Worm (Caenorhabditis elegans) whole organism, L4 larva: ENCODE data around the gene rpl-36.

Source experiments
- D1046.2 ChIP-seq: fragments of 200-800 bp; sonication (Bioruptor generic); IDR thresholded peaks from 2 replicates; pipeline ENCODE4 v1.3.6; 2022; ENCODE audit warnings: missing genetic modification characterization, missing compliant biosample characterization
- F37D6.2 ChIP-seq: sonication (generic microtip); optimal IDR thresholded peaks from 2 replicates; lab custom pipeline; 2016; ENCODE audit warnings: mild to moderate bottlenecking, missing genetic modification characterization, missing compliant biosample characterization
- T26A8.4 ChIP-seq: fragments of 200-800 bp; sonication (Bioruptor generic); IDR thresholded peaks from 2 replicates; pipeline ENCODE4 v1.3.6; 2022; ENCODE audit warnings: missing genetic modification characterization, missing compliant biosample characterization
- Y48G9A.11 ChIP-seq: fragments of 200-800 bp; sonication (Bioruptor generic); IDR thresholded peaks from 2 replicates; pipeline ENCODE4 v1.3.6; 2022; ENCODE audit warnings: missing genetic modification reagents, missing genetic modification characterization, missing compliant biosample characterization
- ZK546.5 ChIP-seq, 2 experiments: sonication (generic microtip); optimal IDR thresholded peaks; 2 replicates each; lab custom pipeline; 2017; ENCODE audit warnings: missing biosample characterization in 2 of 2, missing genetic modification characterization in 2 of 2
- ama-1 ChIP-seq: fragments of 150-350 bp; optimal IDR thresholded peaks from 2 replicates; lab custom pipeline; 2014; ENCODE audit warnings: inconsistent platforms, mixed read lengths
- ceh-20 ChIP-seq: fragments of 200-800 bp; sonication (Bioruptor generic); IDR thresholded peaks from 2 replicates; pipeline ENCODE4 v1.3.6; 2022; ENCODE audit warnings: missing genetic modification reagents, missing genetic modification characterization, missing compliant biosample characterization
- ceh-44 ChIP-seq: fragments of 200-800 bp; sonication (Bioruptor generic); IDR thresholded peaks from 2 replicates; pipeline ENCODE4 v1.3.6; 2022; ENCODE audit warnings: missing genetic modification reagents, missing genetic modification characterization, missing compliant biosample characterization
- ces-1 ChIP-seq: fragments of 150-350 bp; sonication (generic microtip); optimal IDR thresholded peaks from 4 replicates; lab custom pipeline; 2014; ENCODE audit warnings: missing biosample characterization, missing genetic modification reagents, missing genetic modification characterization
- cey-2 ChIP-seq: sonication (generic microtip); optimal IDR thresholded peaks from 3 replicates; lab custom pipeline; 2017; ENCODE audit warnings: missing genetic modification characterization, mild to moderate bottlenecking, missing compliant biosample characterization, antibody characterized with exemption, borderline replicate concordance; ENCODE audit not compliant: insufficient read depth
- ctbp-1 ChIP-seq: fragments of 200-800 bp; sonication (Bioruptor generic); IDR thresholded peaks from 2 replicates; pipeline ENCODE4 v1.3.6; 2022; ENCODE audit warnings: missing genetic modification reagents, missing genetic modification characterization, missing compliant biosample characterization
- daf-16 ChIP-seq, 3 experiments: sonication (generic microtip); optimal IDR thresholded peaks; 2 replicates each; lab custom pipeline; 2016 to 2017; ENCODE audit warnings: missing genetic modification characterization in 3 of 3, missing genetic modification reagents in 3 of 3, mild to moderate bottlenecking in 2 of 3, missing compliant biosample characterization in 2 of 3, missing biosample characterization in 1 of 3, moderate library complexity in 1 of 3
- daf-8 ChIP-seq: fragments of 200-800 bp; sonication (Bioruptor generic); IDR thresholded peaks from 2 replicates; pipeline ENCODE4 v1.3.6; 2022; ENCODE audit warnings: missing genetic modification characterization, missing compliant biosample characterization
- dmd-6 ChIP-seq: fragments of 200-800 bp; sonication (Bioruptor generic); IDR thresholded peaks from 2 replicates; pipeline ENCODE4 v1.3.6; 2022; ENCODE audit warnings: missing genetic modification reagents, missing genetic modification characterization, missing compliant biosample characterization
- dpl-1 ChIP-seq: fragments of 150-350 bp; optimal IDR thresholded peaks from 2 replicates; lab custom pipeline; 2014; ENCODE audit warnings: missing biosample characterization, missing genetic modification reagents, missing genetic modification characterization
- dve-1 ChIP-seq: sonication (generic microtip); optimal IDR thresholded peaks from 2 replicates; lab custom pipeline; 2017; ENCODE audit warnings: antibody characterized with exemption, mild to moderate bottlenecking, missing genetic modification characterization, missing compliant biosample characterization; ENCODE audit not compliant: insufficient read depth
- egl-27 ChIP-seq: sonication (generic microtip); optimal IDR thresholded peaks from 3 replicates; lab custom pipeline; 2017; ENCODE audit warnings: missing biosample characterization, missing genetic modification reagents, missing genetic modification characterization
- hif-1 ChIP-seq, 2 experiments: sonication (generic microtip); optimal IDR thresholded peaks; 2 replicates each; lab custom pipeline; 2016 to 2017; ENCODE audit warnings: missing compliant biosample characterization in 2 of 2, missing genetic modification characterization in 2 of 2, missing genetic modification reagents in 2 of 2, missing genotype in 2 of 2, mild to moderate bottlenecking in 1 of 2
- hlh-11 ChIP-seq: fragments of 200-800 bp; sonication (Bioruptor generic); optimal IDR thresholded peaks from 2 replicates; lab custom pipeline; 2018; ENCODE audit warnings: mild to moderate bottlenecking, missing genetic modification characterization, missing compliant biosample characterization
- hlh-30 ChIP-seq: sonication (generic microtip); optimal IDR thresholded peaks from 2 replicates; lab custom pipeline; 2017; ENCODE audit warnings: antibody characterized with exemption, mild to moderate bottlenecking, missing genetic modification characterization, missing compliant biosample characterization; ENCODE audit not compliant: insufficient read depth
- hmg-1.1 ChIP-seq: fragments of 200-800 bp; sonication (Bioruptor generic); IDR thresholded peaks from 2 replicates; pipeline ENCODE4 v1.3.6; 2022; ENCODE audit warnings: missing genetic modification reagents, missing genetic modification characterization, missing compliant biosample characterization
- lim-7 ChIP-seq: fragments of 200-800 bp; sonication (Bioruptor generic); IDR thresholded peaks from 2 replicates; pipeline ENCODE4 v1.3.6; 2022; ENCODE audit warnings: missing genetic modification characterization, missing compliant biosample characterization
- lin-13 ChIP-seq: fragments of 150-350 bp; optimal IDR thresholded peaks from 2 replicates; lab custom pipeline; 2014; ENCODE audit warnings: missing biosample characterization, missing genetic modification reagents, missing genetic modification characterization
- lin-38 ChIP-seq: fragments of 200-800 bp; sonication (Bioruptor generic); IDR thresholded peaks from 2 replicates; pipeline ENCODE4 v1.3.6; 2022; ENCODE audit warnings: missing genetic modification reagents, missing genetic modification characterization, missing compliant biosample characterization
- lsy-2 ChIP-seq, 2 experiments: fragments of 150-350 bp in 1 of 2; sonication (generic microtip) in 1 of 2; optimal IDR thresholded peaks; 2 replicates each; lab custom pipeline; 2014 to 2017; ENCODE audit warnings: missing biosample characterization in 2 of 2, missing genetic modification characterization in 2 of 2
- madf-5 ChIP-seq, 2 experiments: fragments of 200-800 bp; sonication (Bioruptor generic); IDR thresholded peaks; 2 replicates each; pipeline ENCODE4 v1.3.6; 2022; ENCODE audit warnings: missing compliant biosample characterization in 2 of 2, missing genetic modification characterization in 2 of 2
- mep-1 ChIP-seq: fragments of 150-350 bp; sonication (generic microtip); optimal IDR thresholded peaks from 3 replicates; lab custom pipeline; 2014; ENCODE audit warnings: missing biosample characterization, missing genetic modification characterization
- mes-2 ChIP-seq: sonication (generic microtip); optimal IDR thresholded peaks from 2 replicates; lab custom pipeline; 2016; ENCODE audit warnings: missing genotype, mild to moderate bottlenecking, missing genetic modification characterization, missing compliant biosample characterization; ENCODE audit not compliant: poor library complexity, severe bottlenecking
- nhr-102 ChIP-seq: sonication (generic microtip); optimal IDR thresholded peaks from 2 replicates; lab custom pipeline; 2016; ENCODE audit warnings: mild to moderate bottlenecking, missing genetic modification characterization, moderate library complexity, missing compliant biosample characterization
- nhr-11 ChIP-seq: fragments of 150-350 bp; optimal IDR thresholded peaks from 2 replicates; lab custom pipeline; 2014; ENCODE audit warnings: missing biosample characterization, missing genetic modification characterization
- nhr-25 ChIP-seq: sonication (generic microtip); optimal IDR thresholded peaks from 2 replicates; lab custom pipeline; 2017; ENCODE audit warnings: missing genetic modification characterization, mild to moderate bottlenecking, missing compliant biosample characterization, antibody characterized with exemption, moderate library complexity, borderline replicate concordance; ENCODE audit not compliant: insufficient read depth
- nhr-28 ChIP-seq: fragments of 150-350 bp; optimal IDR thresholded peaks from 2 replicates; lab custom pipeline; 2014; ENCODE audit warnings: missing biosample characterization, missing genetic modification characterization
- nhr-41 ChIP-seq: fragments of 200-800 bp; sonication (Bioruptor generic); IDR thresholded peaks from 2 replicates; pipeline ENCODE4 v1.3.6; 2022; ENCODE audit warnings: missing genetic modification reagents, missing genetic modification characterization, missing compliant biosample characterization
- nhr-48 ChIP-seq: sonication (generic microtip); optimal IDR thresholded peaks from 2 replicates; lab custom pipeline; 2016; ENCODE audit warnings: mild to moderate bottlenecking, missing genetic modification characterization, missing compliant biosample characterization
- nhr-6 ChIP-seq: fragments of 150-350 bp; optimal IDR thresholded peaks from 2 replicates; lab custom pipeline; 2014; ENCODE audit warnings: missing biosample characterization, missing genetic modification characterization
- nhr-77 ChIP-seq: fragments of 150-350 bp; optimal IDR thresholded peaks from 2 replicates; lab custom pipeline; 2014; ENCODE audit warnings: missing biosample characterization, missing genetic modification characterization
- pqm-1 ChIP-seq: sonication (generic microtip); optimal IDR thresholded peaks from 2 replicates; lab custom pipeline; 2017; ENCODE audit warnings: missing biosample characterization, missing genetic modification characterization
- saeg-2 ChIP-seq: fragments of 200-800 bp; sonication (Bioruptor generic); IDR thresholded peaks from 2 replicates; pipeline ENCODE4 v1.3.6; 2022; ENCODE audit warnings: missing genetic modification reagents, missing genetic modification characterization, missing compliant biosample characterization
- snpc-1.2 ChIP-seq: fragments of 200-800 bp; sonication (Bioruptor generic); IDR thresholded peaks from 2 replicates; pipeline ENCODE4 v1.3.6; 2022; ENCODE audit warnings: missing genetic modification reagents, missing genetic modification characterization, missing compliant biosample characterization
- tra-1 ChIP-seq: fragments of 200-800 bp; sonication (Bioruptor generic); IDR thresholded peaks from 2 replicates; pipeline ENCODE4 v1.3.6; 2022; ENCODE audit warnings: missing genetic modification reagents, missing genetic modification characterization, missing compliant biosample characterization
- unc-130 ChIP-seq: sonication (generic microtip); optimal IDR thresholded peaks from 2 replicates; lab custom pipeline; 2016; ENCODE audit warnings: missing genetic modification reagents, missing genetic modification characterization, missing compliant biosample characterization
- zfp-2 ChIP-seq: sonication (generic microtip); optimal IDR thresholded peaks from 2 replicates; lab custom pipeline; 2016; ENCODE audit warnings: mild to moderate bottlenecking, missing genetic modification characterization, missing compliant biosample characterization

The rpl-36 gene

DNA sequence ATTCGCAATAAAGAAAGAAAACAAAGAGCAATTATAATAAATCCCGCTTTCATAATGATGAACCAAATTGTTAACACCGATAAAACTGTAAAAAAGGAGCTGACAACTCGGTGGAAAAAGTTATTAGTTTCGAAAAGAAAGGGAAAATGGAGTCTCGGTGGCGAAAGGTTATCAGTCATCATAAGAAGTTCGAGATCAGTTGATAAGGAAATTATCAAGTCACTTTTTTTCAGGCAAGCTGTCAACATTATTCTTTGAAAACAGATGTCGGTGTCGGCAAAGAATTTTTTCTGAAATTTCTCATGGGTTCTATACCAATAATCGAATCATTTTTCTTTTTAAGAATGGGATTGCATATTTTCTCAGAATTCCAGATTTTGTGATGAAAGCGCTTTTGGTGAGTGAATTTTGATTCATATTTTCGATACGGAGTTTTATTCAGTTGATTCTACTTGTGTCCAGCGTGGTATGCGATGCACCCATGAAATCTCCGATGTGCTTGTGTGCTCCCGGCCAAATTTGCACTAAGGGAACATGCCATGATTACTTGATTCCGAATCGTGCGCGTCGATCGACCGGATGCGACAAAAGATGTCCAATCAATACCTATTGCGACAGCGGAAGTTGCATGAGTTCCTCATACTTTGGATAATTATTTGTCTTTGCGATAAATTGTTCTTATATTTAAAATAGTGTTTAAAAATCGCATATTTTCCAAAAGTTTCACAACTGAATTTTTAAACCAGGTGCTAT is 8.4 kb downstream of the rpl-36 start, which contains the start of the genes F37C12.21 and F37C12.10:
Gene F37C12.21 (plus strand): TSS at position 58 of the 753 bp plus-strand sequence.
Gene F37C12.10 (minus strand): TSS at position 85 of the 753 bp plus-strand sequence.
- TF ChIP-seq T26A8.4 = no peak
- TF ChIP-seq mes-2 = peak; percentile 42
- no peak for TF ChIP-seq ama-1 (lab: Kevin White, UChicago)
- TF ChIP-seq dve-1 (tag; lab: Kevin White, UChicago) = peak; percentile 50
- TF ChIP-seq lsy-2 (tag; optimal IDR thresholded peaks at IDR 0.05; lab: Kevin White, UChicago) = peak in 1 of 2 experiments; percentile 23
- peak; percentile 13 for TF ChIP-seq hlh-30 (tag; lab: Kevin White, UChicago)
- TF ChIP-seq dmd-6 = peak; percentile 43
- no peak for TF ChIP-seq snpc-1.2 (GFP tag; lab: Robert Waterston, UW)
- TF ChIP-seq nhr-102 (tag; lab: Kevin White, UChicago) = peak; percentile 7
- peak; percentile 41 for TF ChIP-seq lin-38 (GFP tag; lab: Robert Waterston, UW)
- TF ChIP-seq lim-7 (GFP tag; lab: Robert Waterston, UW) = no peak
- TF ChIP-seq daf-16 (GFP tag; optimal IDR thresholded peaks at IDR 0.05; lab: Kevin White, UChicago) = no peak
- peak; percentile 81 for TF ChIP-seq daf-16 (tag; optimal IDR thresholded peaks at IDR 0.05; lab: Kevin White, UChicago)
- peak; percentile 57; the same call in 1 of the 2 replicates for TF ChIP-seq nhr-41 (GFP tag; lab: Robert Waterston, UW)
- peak; percentile 62 for TF ChIP-seq nhr-28 (tag; lab: Kevin White, UChicago)
- TF ChIP-seq hlh-11 (tag; lab: Kevin White, UChicago) = peak; percentile 67
- TF ChIP-seq cey-2 (tag; lab: Kevin White, UChicago) = no peak
- no peak for TF ChIP-seq daf-8 (GFP tag; lab: Robert Waterston, UW)
- no peak for TF ChIP-seq Y48G9A.11
- peak; percentile 27 for TF ChIP-seq nhr-77 (tag; lab: Kevin White, UChicago)
- TF ChIP-seq pqm-1 = peak; percentile 43
- TF ChIP-seq egl-27 (tag; lab: Kevin White, UChicago) = no peak

- TF ChIP-seq lin-13 (GFP tag; lab: Kevin White, UChicago) = peak; percentile 58
- no peak for TF ChIP-seq daf-16 (GFP tag; optimal IDR thresholded peaks at IDR 0.05; lab: Kevin White, UChicago)
- peak; percentile 16 for TF ChIP-seq daf-16 (tag; optimal IDR thresholded peaks at IDR 0.05; lab: Kevin White, UChicago)
- no peak for TF ChIP-seq ceh-44 (GFP tag; lab: Robert Waterston, UW)
- TF ChIP-seq nhr-28 (tag; lab: Kevin White, UChicago) = peak; percentile 72
- peak; percentile 82 for TF ChIP-seq mep-1 (tag; lab: Kevin White, UChicago)
- TF ChIP-seq T26A8.4 = peak; percentile 43; the same call in 1 of the 2 replicates
- TF ChIP-seq saeg-2 (GFP tag; lab: Robert Waterston, UW) = no peak
- peak; percentile 82 for TF ChIP-seq dve-1 (tag; lab: Kevin White, UChicago)
- peak; percentile 77 for TF ChIP-seq nhr-6
- TF ChIP-seq dpl-1 (GFP tag; lab: Kevin White, UChicago) = peak; percentile 82
- peak in 1 of 2 experiments; percentile 63 for TF ChIP-seq hif-1 (tag; optimal IDR thresholded peaks at IDR 0.05; lab: Kevin White, UChicago)
- peak; percentile 77 for TF ChIP-seq hlh-30 (tag; lab: Kevin White, UChicago)
- TF ChIP-seq zfp-2 (tag; lab: Kevin White, UChicago) = peak; percentile 94
- peak; percentile 81 for TF ChIP-seq hmg-1.1 (GFP tag; lab: Robert Waterston, UW)
- TF ChIP-seq nhr-77 (tag; lab: Kevin White, UChicago) = peak; percentile 64
- TF ChIP-seq ces-1 (GFP tag; lab: Kevin White, UChicago) = peak; percentile 67
- TF ChIP-seq nhr-48 = peak; percentile 11
- peak; percentile 92 for TF ChIP-seq mes-2
- peak; percentile 48; the same call in 1 of the 2 replicates for TF ChIP-seq ceh-20 (GFP tag; lab: Robert Waterston, UW)
- TF ChIP-seq nhr-11 (tag; lab: Kevin White, UChicago) = peak; percentile 91
- no peak for TF ChIP-seq madf-5 (GFP tag; IDR thresholded peaks at IDR 0.05; lab: Robert Waterston, UW)
- no peak for TF ChIP-seq D1046.2
- TF ChIP-seq ZK546.5 (tag; optimal IDR thresholded peaks at IDR 0.05; lab: Kevin White, UChicago) = peak in 1 of 2 experiments; percentile 52
- peak; percentile 15 for TF ChIP-seq nhr-102 (tag; lab: Kevin White, UChicago)
- peak; percentile 9 to 92 for TF ChIP-seq lsy-2 (tag; optimal IDR thresholded peaks at IDR 0.05; lab: Kevin White, UChicago)
- TF ChIP-seq dmd-6 = peak; percentile 53; the same call in 1 of the 2 replicates
- TF ChIP-seq lin-38 (GFP tag; lab: Robert Waterston, UW) = peak; percentile 74
- TF ChIP-seq ctbp-1 (GFP tag; lab: Robert Waterston, UW) = no peak
- TF ChIP-seq F37D6.2 (tag; lab: Kevin White, UChicago) = peak; percentile 39
- peak; percentile 38 for TF ChIP-seq unc-130
- 0 out of 2 replicates have a peak, but pooled peaks have one; percentile 30 for TF ChIP-seq tra-1 (GFP tag; lab: Robert Waterston, UW)
- TF ChIP-seq egl-27 (tag; lab: Kevin White, UChicago) = no peak
- TF ChIP-seq nhr-25 (tag; lab: Kevin White, UChicago) = peak; percentile 49
- peak; percentile 69 for TF ChIP-seq hlh-11 (tag; lab: Kevin White, UChicago)
Measured at ce11 chrIII:7189581-7190128, 9.6 kb downstream of the rpl-36 start, which contains the start of gene rps-21. rps-21 (minus strand) TSS chrIII:7189631.
